Fruit fly (Drosophila melanogaster) whole organism, embryonic: ENCODE measurements around the gene CG10508.
A peak's percentile ranks its signal among the peaks of the same experiment; 100 is the strongest.

Experiments used
- Atf6 ChIP-seq: fragments of 200-800 bp; sonication (Bioruptor generic); IDR thresholded peaks from 2 replicates; pipeline ENCODE4 v1.3.6; 2022; ENCODE audit warnings: missing biosample characterization, missing genetic modification characterization
- BEAF-32 ChIP-seq: fragments of 200-800 bp; sonication (Bioruptor generic); optimal IDR thresholded peaks from 3 replicates; lab custom pipeline; 2017; ENCODE audit warnings: missing biosample characterization, missing genetic modification characterization, mild to moderate bottlenecking, moderate library complexity, missing genetic modification reagents
- Blimp-1 ChIP-seq: fragments of 200-800 bp; sonication (Bioruptor generic); optimal IDR thresholded peaks from 3 replicates; lab custom pipeline; 2018; ENCODE audit warnings: missing biosample characterization, missing genetic modification characterization, mild to moderate bottlenecking, moderate library complexity, missing genetic modification reagents
- CG11504 ChIP-seq: fragments of 200-800 bp; sonication (Bioruptor generic); optimal IDR thresholded peaks from 3 replicates; lab custom pipeline; 2019; ENCODE audit warnings: missing biosample characterization, mild to moderate bottlenecking, missing genetic modification characterization, moderate library complexity
- CG12104 ChIP-seq: fragments of 200-800 bp; sonication (Bioruptor generic); optimal IDR thresholded peaks from 3 replicates; lab custom pipeline; 2016; ENCODE audit warnings: missing biosample characterization, missing genetic modification characterization
- CG12659 ChIP-seq: fragments of 200-800 bp; sonication (Bioruptor generic); optimal IDR thresholded peaks from 3 replicates; lab custom pipeline; 2017; ENCODE audit warnings: mild to moderate bottlenecking, missing biosample characterization, missing genetic modification reagents, missing genetic modification characterization
- CG13123 ChIP-seq: fragments of 200-800 bp; sonication (Bioruptor generic); optimal IDR thresholded peaks from 2 replicates; lab custom pipeline; 2016; ENCODE audit warnings: missing biosample characterization, missing genetic modification characterization
- CG15269 ChIP-seq: fragments of 200-800 bp; sonication (Bioruptor generic); optimal IDR thresholded peaks from 2 replicates; lab custom pipeline; 2018; ENCODE audit warnings: missing biosample characterization, mild to moderate bottlenecking, missing genetic modification characterization, moderate library complexity
- CG15601 ChIP-seq: fragments of 200-800 bp; sonication (Bioruptor generic); optimal IDR thresholded peaks from 3 replicates; lab custom pipeline; 2019; ENCODE audit warnings: missing biosample characterization, mild to moderate bottlenecking, missing genetic modification characterization, moderate library complexity
- CG1792 ChIP-seq: fragments of 200-800 bp; sonication (Bioruptor generic); optimal IDR thresholded peaks from 2 replicates; lab custom pipeline; 2016; ENCODE audit warnings: missing biosample characterization, missing genetic modification characterization
- CG18476 ChIP-seq: fragments of 200-800 bp; sonication (Bioruptor generic); optimal IDR thresholded peaks from 2 replicates; lab custom pipeline; 2016; ENCODE audit warnings: missing biosample characterization, mild to moderate bottlenecking, missing genetic modification characterization
- CG31365 ChIP-seq: fragments of 200-800 bp; sonication (Bioruptor generic); optimal IDR thresholded peaks from 2 replicates; lab custom pipeline; 2018; ENCODE audit warnings: missing biosample characterization, mild to moderate bottlenecking, missing genetic modification characterization
- CG34376 ChIP-seq: fragments of 200-800 bp; sonication (Bioruptor generic); optimal IDR thresholded peaks from 2 replicates; lab custom pipeline; 2018; ENCODE audit warnings: missing biosample characterization, mild to moderate bottlenecking, missing genetic modification characterization
- CG34422 ChIP-seq: fragments of 200-800 bp; sonication (Bioruptor generic); IDR thresholded peaks from 3 replicates; pipeline ENCODE4 v1.3.6; 2022; ENCODE audit warnings: missing biosample characterization, missing genetic modification characterization
- CG3847 ChIP-seq: fragments of 200-800 bp; sonication (Bioruptor generic); IDR thresholded peaks from 2 replicates; pipeline ENCODE4 v1.3.6; 2022; ENCODE audit warnings: missing biosample characterization, missing genetic modification characterization
- CG4360 ChIP-seq: fragments of 200-800 bp; sonication (Bioruptor generic); IDR thresholded peaks from 2 replicates; pipeline ENCODE4 v1.3.6; 2022; ENCODE audit warnings: missing biosample characterization, missing genetic modification characterization
- CG8924 ChIP-seq: fragments of 200-800 bp; optimal IDR thresholded peaks from 3 replicates; lab custom pipeline; 2019; ENCODE audit warnings: missing biosample characterization, mild to moderate bottlenecking, missing genetic modification characterization, moderate library complexity
- CHES-1-like ChIP-seq: fragments of 200-800 bp; sonication (Bioruptor generic); optimal IDR thresholded peaks from 2 replicates; lab custom pipeline; 2016; ENCODE audit warnings: missing biosample characterization, missing genetic modification characterization
- Dll ChIP-seq: fragments of 200-800 bp; sonication (Bioruptor generic); IDR thresholded peaks from 4 replicates; pipeline ENCODE4 v1.3.6; 2022; ENCODE audit warnings: missing biosample characterization, missing genetic modification characterization; ENCODE audit not compliant: partially characterized antibody
- Dref ChIP-seq: fragments of 200-800 bp; sonication (Bioruptor generic); IDR thresholded peaks from 2 replicates; pipeline ENCODE4 v1.3.6; 2022; ENCODE audit warnings: missing biosample characterization, missing genetic modification characterization
- Eip74EF ChIP-seq, 2 experiments: fragments of 200-800 bp in 1 of 2; fragments of >200 bp in 1 of 2; sonication (Bioruptor generic) in 1 of 2; optimal IDR thresholded peaks; 2 replicates each; lab custom pipeline; 2017 to 2019; ENCODE audit warnings: missing biosample characterization in 2 of 2, missing genetic modification characterization in 2 of 2, mild to moderate bottlenecking in 1 of 2, moderate library complexity in 1 of 2
- Ets65A ChIP-seq: fragments of 200-800 bp; sonication (Bioruptor generic); peaks from one replicate; lab custom pipeline; 2016; ENCODE audit warnings: missing biosample characterization, missing genetic modification characterization
- Fer1 ChIP-seq: fragments of 200-800 bp; sonication (Bioruptor generic); optimal IDR thresholded peaks from 2 replicates; lab custom pipeline; 2017; ENCODE audit warnings: missing biosample characterization, mild to moderate bottlenecking, missing genetic modification characterization
- HLH4C ChIP-seq: fragments of 200-800 bp; sonication (Bioruptor generic); IDR thresholded peaks from 3 replicates; pipeline ENCODE4 v1.3.6; 2022; ENCODE audit warnings: missing biosample characterization, missing genetic modification characterization; ENCODE audit not compliant: partially characterized antibody
- HLHmδ ChIP-seq: fragments of 200-800 bp; sonication (Bioruptor generic); optimal IDR thresholded peaks from 2 replicates; lab custom pipeline; 2018; ENCODE audit warnings: missing biosample characterization, mild to moderate bottlenecking, missing genetic modification characterization, moderate library complexity
- Jarid2 ChIP-seq: fragments of 200-800 bp; sonication (Bioruptor generic); optimal IDR thresholded peaks from 3 replicates; lab custom pipeline; 2017; ENCODE audit warnings: mild to moderate bottlenecking, missing biosample characterization, missing genetic modification reagents, missing genetic modification characterization
- Lpt ChIP-seq: fragments of >200 bp; optimal IDR thresholded peaks from 2 replicates; lab custom pipeline; 2018; ENCODE audit warnings: missing biosample characterization, missing genetic modification characterization
- Med ChIP-seq: fragments of 200-800 bp; sonication (Bioruptor generic); peaks from one replicate; lab custom pipeline; 2016; ENCODE audit warnings: missing biosample characterization, missing genetic modification characterization, mild to moderate bottlenecking, inconsistent platforms, moderate library complexity
- Meics ChIP-seq: fragments of 200-800 bp; sonication (Bioruptor generic); optimal IDR thresholded peaks from 2 replicates; lab custom pipeline; 2017; ENCODE audit warnings: missing biosample characterization, mild to moderate bottlenecking, missing genetic modification characterization
- Sin3A ChIP-seq: fragments of >200 bp; optimal IDR thresholded peaks from 2 replicates; lab custom pipeline; 2018
- Vsx1 ChIP-seq: fragments of 200-800 bp; sonication (Bioruptor generic); optimal IDR thresholded peaks from 2 replicates; lab custom pipeline; 2017; ENCODE audit warnings: missing biosample characterization, mild to moderate bottlenecking, missing genetic modification characterization, missing genetic modification reagents
- bcd ChIP-seq: fragments of 200-800 bp; sonication (Bioruptor generic); optimal IDR thresholded peaks from 2 replicates; lab custom pipeline; 2017; ENCODE audit warnings: missing biosample characterization, mild to moderate bottlenecking, missing genetic modification characterization
- cad ChIP-seq: fragments of >200 bp; optimal IDR thresholded peaks from 2 replicates; lab custom pipeline; 2017; ENCODE audit warnings: missing biosample characterization, missing genetic modification characterization
- caup ChIP-seq: fragments of 200-800 bp; sonication (Bioruptor generic); optimal IDR thresholded peaks from 3 replicates; lab custom pipeline; 2017; ENCODE audit warnings: missing biosample characterization, mild to moderate bottlenecking, missing genetic modification characterization, moderate library complexity; ENCODE audit not compliant: severe bottlenecking
- chinmo ChIP-seq: fragments of 200-800 bp; sonication (Bioruptor generic); IDR thresholded peaks from 4 replicates; pipeline ENCODE4 v1.3.6; 2022; ENCODE audit warnings: missing biosample characterization, missing genetic modification characterization; ENCODE audit not compliant: partially characterized antibody
- cwo ChIP-seq: fragments of 200-800 bp; sonication (Bioruptor generic); optimal IDR thresholded peaks from 3 replicates; lab custom pipeline; 2017; ENCODE audit warnings: missing biosample characterization, missing genetic modification characterization, mild to moderate bottlenecking, moderate library complexity, missing genetic modification reagents
- eve ChIP-seq, 2 experiments: fragments of >200 bp; optimal IDR thresholded peaks; 2 replicates each; lab custom pipeline; 2017; ENCODE audit warnings: missing biosample characterization in 2 of 2, missing genetic modification characterization in 2 of 2
- ftz-f1 ChIP-seq: fragments of 200-800 bp; sonication (Bioruptor generic); optimal IDR thresholded peaks from 2 replicates; lab custom pipeline; 2016; ENCODE audit warnings: missing biosample characterization, missing genetic modification characterization
- gro ChIP-seq: fragments of 200-800 bp; sonication (Bioruptor generic); optimal IDR thresholded peaks from 2 replicates; lab custom pipeline; 2016; ENCODE audit warnings: missing biosample characterization, missing genetic modification characterization
- mam ChIP-seq: fragments of 200-800 bp; sonication (Bioruptor generic); optimal IDR thresholded peaks from 3 replicates; lab custom pipeline; 2016; ENCODE audit warnings: missing biosample characterization, missing genetic modification characterization
- phol ChIP-seq: fragments of 200-800 bp; sonication (Bioruptor generic); optimal IDR thresholded peaks from 3 replicates; lab custom pipeline; 2018; ENCODE audit warnings: missing biosample characterization, mild to moderate bottlenecking, missing genetic modification characterization, moderate library complexity
- scrt ChIP-seq: fragments of 200-800 bp; sonication (Bioruptor generic); optimal IDR thresholded peaks from 2 replicates; lab custom pipeline; 2018; ENCODE audit warnings: missing biosample characterization, mild to moderate bottlenecking, missing genetic modification characterization, moderate library complexity
- sr ChIP-seq: fragments of 200-800 bp; sonication (Bioruptor generic); IDR thresholded peaks from 3 replicates; pipeline ENCODE4 v1.3.6; 2022; ENCODE audit warnings: missing biosample characterization, missing genetic modification characterization

Gene CG10508

DNA sequence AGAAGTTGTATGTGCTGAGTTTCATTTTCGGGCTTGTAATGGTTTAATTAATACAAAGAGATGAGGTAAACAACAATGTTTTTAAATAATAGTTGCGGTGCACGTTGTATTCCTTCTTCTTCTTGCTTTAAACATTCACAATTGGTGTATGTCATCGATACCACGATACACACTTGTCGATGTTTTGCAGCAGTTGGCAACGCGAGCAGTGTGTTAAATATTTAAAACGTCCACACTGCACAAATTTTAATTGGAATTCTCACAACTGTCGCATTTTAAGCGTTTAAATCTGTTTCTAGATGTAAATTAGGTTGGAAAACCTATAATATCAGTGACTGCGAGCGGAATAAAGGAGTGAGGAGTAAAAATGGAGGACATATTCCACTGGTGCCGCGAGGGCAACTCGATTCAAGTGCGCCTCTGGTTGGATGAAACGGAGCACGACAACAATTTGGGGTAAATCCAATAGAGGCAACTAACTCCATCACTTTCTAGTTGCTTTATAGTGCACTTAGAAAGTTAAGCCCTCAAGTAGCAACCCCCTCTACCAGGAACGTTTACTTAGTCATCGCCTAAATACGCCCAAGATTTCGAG, 6.8 kb downstream of the CG10508 start, which contains the start of the genes Trmt112 and Ilk (continued):
- TF ChIP-seq CG12659 (GFP tag; lab: Kevin White, UChicago) (peak; percentile 65), CG11504 (tag; lab: Kevin White, UChicago) (no peak), Dref (GFP tag; lab: Robert Waterston, UW) (peak; percentile 95), Ets65A (no peak), scrt (no peak), BEAF-32 (GFP tag; lab: Kevin White, UChicago) (peak; percentile 89), HLHmδ (GFP tag; lab: Kevin White, UChicago) (peak; percentile 13), mam (no peak), CG8924 (tag; lab: Kevin White, UChicago) (no peak), Blimp-1 (GFP tag; lab: Kevin White, UChicago) (no peak), CG34376 (GFP tag; lab: Kevin White, UChicago) (no peak), Vsx1 (GFP tag; lab: Kevin White, UChicago) (no peak), Jarid2 (no peak), Meics (GFP tag; lab: Kevin White, UChicago) (no peak), Atf6 (GFP tag; lab: Robert Waterston, UW) (no peak), CG12104 (GFP tag; lab: Kevin White, UChicago) (no peak), CHES-1-like (GFP tag; lab: Kevin White, UChicago) (peak; percentile 83), gro (GFP tag; lab: Kevin White, UChicago) (no peak), CG1792 (GFP tag; lab: Kevin White, UChicago) (no peak), caup (GFP tag; lab: Kevin White, UChicago) (no peak), CG4360 (GFP tag; lab: Robert Waterston, UW) (no peak), bcd (GFP tag; lab: Kevin White, UChicago) (no peak), Lpt (no peak), eve (GFP tag; optimal IDR thresholded peaks at IDR 0.05; lab: Kevin White, UChicago) (no peak), CG15269 (tag; lab: Kevin White, UChicago) (no peak), CG15601 (tag; lab: Kevin White, UChicago) (no peak), Sin3A (lab: Kevin White, UChicago) (peak; percentile 87), cad (GFP tag; lab: Kevin White, UChicago) (no peak), CG3847 (peak; percentile 81), CG34422 (GFP tag; lab: Robert Waterston, UW) (peak; percentile 66; the same call in 1 of the 3 replicates), Fer1 (GFP tag; lab: Kevin White, UChicago) (no peak), phol (tag; lab: Kevin White, UChicago) (no peak), Dll (GFP tag; lab: Robert Waterston, UW) (peak; percentile 72; the same call in 3 of the 4 replicates), CG31365 (tag; lab: Kevin White, UChicago) (no peak)

DNA sequence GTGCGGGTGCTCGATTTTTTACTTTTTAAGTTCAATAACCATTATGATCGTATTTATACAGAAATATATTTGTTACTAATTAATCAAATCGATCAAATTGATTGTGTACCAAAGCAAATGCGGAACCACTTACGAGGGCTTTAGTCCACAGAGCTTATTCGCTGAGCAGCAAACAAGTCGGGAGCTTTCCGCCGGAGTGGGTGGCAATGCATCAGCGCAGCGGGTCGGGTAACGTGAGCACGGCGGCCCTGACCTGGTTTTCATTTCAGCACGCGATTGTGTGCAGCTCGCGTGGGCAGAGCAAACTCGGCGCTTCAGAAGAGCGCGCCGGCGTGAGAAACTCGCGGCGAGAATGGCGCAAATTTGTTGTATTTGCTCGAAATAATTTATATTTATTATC, 9.1 kb downstream of the CG10508 start:
- TF ChIP-seq cwo (GFP tag; lab: Kevin White, UChicago) (peak; percentile 59), Med (peak; percentile 65), chinmo (GFP tag; lab: Robert Waterston, UW) (peak; percentile 93; the same call in 3 of the 4 replicates), HLH4C (GFP tag; lab: Robert Waterston, UW) (no peak), ftz-f1 (GFP tag; lab: Kevin White, UChicago) (peak; percentile 65), CG13123 (GFP tag; lab: Kevin White, UChicago) (no peak), CG18476 (no peak), Eip74EF (GFP tag; optimal IDR thresholded peaks at IDR 0.05; lab: Kevin White, UChicago) (peak in 1 of 2 experiments; percentile 50), sr (GFP tag; lab: Robert Waterston, UW) (peak; percentile 91)
